Worm (Caenorhabditis elegans) whole organism, L4 larva: ENCODE measurements around the gene R09E10.2.

Experiments
- F10B5.3 ChIP-seq: sonication (generic microtip); optimal IDR thresholded peaks from 2 replicates; lab custom pipeline; 2016; ENCODE audit warnings: mild to moderate bottlenecking, missing genetic modification characterization, missing compliant biosample characterization
- F26F4.8 ChIP-seq: fragments of 200-800 bp; sonication (Bioruptor generic); conservative IDR thresholded peaks from 2 replicates; pipeline ENCODE4 v1.3.6; 2022; ENCODE audit warnings: missing genetic modification characterization, missing compliant biosample characterization
- F44E2.7 ChIP-seq: fragments of 200-800 bp; sonication (Bioruptor generic); IDR thresholded peaks from 2 replicates; pipeline ENCODE4 v2.1.2; 2022; ENCODE audit warnings: missing genetic modification characterization, missing compliant biosample characterization
- T20F7.1 ChIP-seq: fragments of 200-800 bp; sonication (Bioruptor generic); optimal IDR thresholded peaks from 2 replicates; lab custom pipeline; 2018; ENCODE audit warnings: mild to moderate bottlenecking, missing genetic modification characterization, missing compliant biosample characterization
- Y75B8A.6 ChIP-seq: fragments of 200-800 bp; sonication (Bioruptor generic); IDR thresholded peaks from 2 replicates; pipeline ENCODE4 v1.3.6; 2022; ENCODE audit warnings: missing genetic modification reagents, missing genetic modification characterization, missing compliant biosample characterization
- ZK546.5 ChIP-seq, 2 experiments: sonication (generic microtip); optimal IDR thresholded peaks; 2 replicates each; lab custom pipeline; 2017; ENCODE audit warnings: missing biosample characterization in 2 of 2, missing genetic modification characterization in 2 of 2
- aha-1 ChIP-seq: fragments of 150-350 bp; peaks from one replicate; lab custom pipeline; 2014; ENCODE audit warnings: missing biosample characterization, missing genetic modification characterization
- attf-4 ChIP-seq: sonication (generic microtip); optimal IDR thresholded peaks from 3 replicates; lab custom pipeline; 2017; ENCODE audit warnings: missing biosample characterization, missing genetic modification characterization
- ceh-20 ChIP-seq: fragments of 200-800 bp; sonication (Bioruptor generic); IDR thresholded peaks from 2 replicates; pipeline ENCODE4 v1.3.6; 2022; ENCODE audit warnings: missing genetic modification reagents, missing genetic modification characterization, missing compliant biosample characterization
- ceh-28 ChIP-seq: fragments of 150-350 bp; optimal IDR thresholded peaks from 2 replicates; lab custom pipeline; 2014; ENCODE audit warnings: missing biosample characterization, missing genetic modification reagents, missing genetic modification characterization
- ceh-82 ChIP-seq: sonication (generic microtip); optimal IDR thresholded peaks from 2 replicates; lab custom pipeline; 2017; ENCODE audit warnings: missing biosample characterization, missing genetic modification characterization
- cey-2 ChIP-seq: sonication (generic microtip); optimal IDR thresholded peaks from 3 replicates; lab custom pipeline; 2017; ENCODE audit warnings: missing genetic modification characterization, mild to moderate bottlenecking, missing compliant biosample characterization, antibody characterized with exemption, borderline replicate concordance; ENCODE audit not compliant: insufficient read depth
- ctbp-1 ChIP-seq: fragments of 200-800 bp; sonication (Bioruptor generic); IDR thresholded peaks from 2 replicates; pipeline ENCODE4 v1.3.6; 2022; ENCODE audit warnings: missing genetic modification reagents, missing genetic modification characterization, missing compliant biosample characterization
- daf-16 ChIP-seq, 3 experiments: sonication (generic microtip); optimal IDR thresholded peaks; 2 replicates each; lab custom pipeline; 2016 to 2017; ENCODE audit warnings: missing genetic modification characterization in 3 of 3, missing genetic modification reagents in 3 of 3, mild to moderate bottlenecking in 2 of 3, missing compliant biosample characterization in 2 of 3, missing biosample characterization in 1 of 3, moderate library complexity in 1 of 3
- dmd-6 ChIP-seq: fragments of 200-800 bp; sonication (Bioruptor generic); IDR thresholded peaks from 2 replicates; pipeline ENCODE4 v1.3.6; 2022; ENCODE audit warnings: missing genetic modification reagents, missing genetic modification characterization, missing compliant biosample characterization
- dve-1 ChIP-seq: sonication (generic microtip); optimal IDR thresholded peaks from 2 replicates; lab custom pipeline; 2017; ENCODE audit warnings: antibody characterized with exemption, mild to moderate bottlenecking, missing genetic modification characterization, missing compliant biosample characterization; ENCODE audit not compliant: insufficient read depth
- egl-43 ChIP-seq: fragments of 200-800 bp; sonication (Bioruptor generic); IDR thresholded peaks from 2 replicates; pipeline ENCODE4 v1.3.6; 2022; ENCODE audit warnings: missing genetic modification reagents, missing genetic modification characterization, missing compliant biosample characterization
- fkh-10 ChIP-seq: fragments of 150-350 bp; optimal IDR thresholded peaks from 2 replicates; lab custom pipeline; 2014; ENCODE audit warnings: missing biosample characterization, missing genetic modification reagents, missing genetic modification characterization
- fos-1 ChIP-seq: fragments of 150-350 bp; optimal IDR thresholded peaks from 2 replicates; lab custom pipeline; 2014; ENCODE audit warnings: missing biosample characterization, missing genetic modification characterization
- hif-1 ChIP-seq, 2 experiments: sonication (generic microtip); optimal IDR thresholded peaks; 2 replicates each; lab custom pipeline; 2016 to 2017; ENCODE audit warnings: missing compliant biosample characterization in 2 of 2, missing genetic modification characterization in 2 of 2, missing genetic modification reagents in 2 of 2, missing genotype in 2 of 2, mild to moderate bottlenecking in 1 of 2
- hlh-11 ChIP-seq: fragments of 200-800 bp; sonication (Bioruptor generic); optimal IDR thresholded peaks from 2 replicates; lab custom pipeline; 2018; ENCODE audit warnings: mild to moderate bottlenecking, missing genetic modification characterization, missing compliant biosample characterization
- hmg-1.1 ChIP-seq: fragments of 200-800 bp; sonication (Bioruptor generic); IDR thresholded peaks from 2 replicates; pipeline ENCODE4 v1.3.6; 2022; ENCODE audit warnings: missing genetic modification reagents, missing genetic modification characterization, missing compliant biosample characterization
- lin-13 ChIP-seq: fragments of 150-350 bp; optimal IDR thresholded peaks from 2 replicates; lab custom pipeline; 2014; ENCODE audit warnings: missing biosample characterization, missing genetic modification reagents, missing genetic modification characterization
- lin-29 ChIP-seq: fragments of 200-800 bp; sonication (Bioruptor generic); IDR thresholded peaks from 2 replicates; pipeline ENCODE4 v1.3.6; 2022; ENCODE audit warnings: missing genetic modification reagents, missing genetic modification characterization, missing compliant biosample characterization
- lsy-2 ChIP-seq, 2 experiments: fragments of 150-350 bp in 1 of 2; sonication (generic microtip) in 1 of 2; optimal IDR thresholded peaks; 2 replicates each; lab custom pipeline; 2014 to 2017; ENCODE audit warnings: missing biosample characterization in 2 of 2, missing genetic modification characterization in 2 of 2
- mdl-1 ChIP-seq, 2 experiments: fragments of 150-350 bp in 1 of 2; sonication (generic microtip) in 1 of 2; optimal IDR thresholded peaks; 2 replicates each; lab custom pipeline; 2014 to 2017; ENCODE audit warnings: missing biosample characterization in 2 of 2, missing genetic modification characterization in 2 of 2
- mep-1 ChIP-seq: fragments of 150-350 bp; sonication (generic microtip); optimal IDR thresholded peaks from 3 replicates; lab custom pipeline; 2014; ENCODE audit warnings: missing biosample characterization, missing genetic modification characterization
- mes-2 ChIP-seq: sonication (generic microtip); optimal IDR thresholded peaks from 2 replicates; lab custom pipeline; 2016; ENCODE audit warnings: missing genotype, mild to moderate bottlenecking, missing genetic modification characterization, missing compliant biosample characterization; ENCODE audit not compliant: poor library complexity, severe bottlenecking
- nhr-10 ChIP-seq: fragments of 150-350 bp; optimal IDR thresholded peaks from 2 replicates; lab custom pipeline; 2014; ENCODE audit warnings: missing biosample characterization, missing genetic modification characterization
- nhr-11 ChIP-seq: fragments of 150-350 bp; optimal IDR thresholded peaks from 2 replicates; lab custom pipeline; 2014; ENCODE audit warnings: missing biosample characterization, missing genetic modification characterization
- nhr-111 ChIP-seq: fragments of 200-800 bp; sonication (Bioruptor generic); optimal IDR thresholded peaks from 2 replicates; lab custom pipeline; 2018; ENCODE audit warnings: mild to moderate bottlenecking, missing genetic modification characterization, missing compliant biosample characterization
- nhr-25 ChIP-seq: sonication (generic microtip); optimal IDR thresholded peaks from 2 replicates; lab custom pipeline; 2017; ENCODE audit warnings: missing genetic modification characterization, mild to moderate bottlenecking, missing compliant biosample characterization, antibody characterized with exemption, moderate library complexity, borderline replicate concordance; ENCODE audit not compliant: insufficient read depth
- nhr-28 ChIP-seq: fragments of 150-350 bp; optimal IDR thresholded peaks from 2 replicates; lab custom pipeline; 2014; ENCODE audit warnings: missing biosample characterization, missing genetic modification characterization
- nhr-48 ChIP-seq: sonication (generic microtip); optimal IDR thresholded peaks from 2 replicates; lab custom pipeline; 2016; ENCODE audit warnings: mild to moderate bottlenecking, missing genetic modification characterization, missing compliant biosample characterization
- nhr-77 ChIP-seq: fragments of 150-350 bp; optimal IDR thresholded peaks from 2 replicates; lab custom pipeline; 2014; ENCODE audit warnings: missing biosample characterization, missing genetic modification characterization
- pha-4 ChIP-seq, 2 experiments: fragments of 150-350 bp in 1 of 2; fragments of 200-800 bp in 1 of 2; sonication (Bioruptor generic) in 1 of 2; IDR thresholded peaks in 1 of 2; optimal IDR thresholded peaks in 1 of 2; 2 replicates each; pipeline versions ENCODE4 v1.3.6 to Lab custom; 2014 to 2022; ENCODE audit warnings: missing genetic modification characterization in 2 of 2, missing genetic modification reagents in 2 of 2, missing biosample characterization in 1 of 2, missing compliant biosample characterization in 1 of 2
- php-3 ChIP-seq: fragments of 200-800 bp; sonication (Bioruptor generic); IDR thresholded peaks from 2 replicates; pipeline ENCODE4 v1.3.6; 2022; ENCODE audit warnings: missing genetic modification reagents, missing genetic modification characterization, missing compliant biosample characterization
- rbr-2 ChIP-seq: sonication (generic microtip); optimal IDR thresholded peaks from 2 replicates; lab custom pipeline; 2016; ENCODE audit warnings: missing genotype, missing genetic modification characterization, missing compliant biosample characterization
- set-16 ChIP-seq: fragments of 200-800 bp; sonication (Bioruptor generic); IDR thresholded peaks from 2 replicates; pipeline ENCODE4 v1.3.6; 2022; ENCODE audit warnings: missing genetic modification reagents, missing genetic modification characterization, missing compliant biosample characterization
- spr-1 ChIP-seq: sonication (generic microtip); optimal IDR thresholded peaks from 2 replicates; lab custom pipeline; 2016; ENCODE audit warnings: mild to moderate bottlenecking, missing genetic modification characterization, missing compliant biosample characterization
- tra-1 ChIP-seq: fragments of 200-800 bp; sonication (Bioruptor generic); IDR thresholded peaks from 2 replicates; pipeline ENCODE4 v1.3.6; 2022; ENCODE audit warnings: missing genetic modification reagents, missing genetic modification characterization, missing compliant biosample characterization
- zfp-3 ChIP-seq: fragments of 200-800 bp; sonication (Bioruptor generic); conservative IDR thresholded peaks from 2 replicates; pipeline ENCODE4 v1.3.6; 2022; ENCODE audit warnings: missing genetic modification reagents, missing genetic modification characterization, missing compliant biosample characterization

R09E10.2 gene

DNA sequence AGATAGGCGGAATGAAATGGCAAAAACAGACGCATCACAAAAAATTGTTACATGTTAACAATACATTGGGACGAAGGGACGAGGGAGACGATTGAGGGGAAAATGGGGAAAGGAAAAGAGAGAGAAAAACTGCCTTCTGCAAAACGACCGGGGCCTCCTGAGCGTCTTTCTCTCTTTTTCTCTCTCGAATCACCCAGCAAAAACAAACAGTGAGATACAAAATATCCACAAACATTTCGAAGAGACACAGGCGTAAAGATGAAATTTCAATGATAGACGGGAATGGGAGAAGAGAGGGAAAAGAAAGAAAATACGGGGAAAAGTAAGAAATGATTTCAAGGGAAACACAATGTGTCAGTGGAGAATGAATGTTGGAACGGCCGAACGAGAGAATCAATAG, 27.9 kb upstream of the R09E10.2 start (continued):
- TF ChIP-seq mep-1, result peak; percentile 54
- no peak for TF ChIP-seq attf-4 (tag; lab: Kevin White, UChicago)
- no peak for TF ChIP-seq zfp-3
- peak in 1 of 2 experiments; percentile 26 for TF ChIP-seq daf-16 (GFP tag; optimal IDR thresholded peaks at IDR 0.05; lab: Kevin White, UChicago)
- peak; percentile 11 for TF ChIP-seq daf-16 (tag; optimal IDR thresholded peaks at IDR 0.05; lab: Kevin White, UChicago)
- TF ChIP-seq lsy-2 (tag; optimal IDR thresholded peaks at IDR 0.05; lab: Kevin White, UChicago), result peak in 1 of 2 experiments; percentile 57
- no peak for TF ChIP-seq ceh-20
- no peak for TF ChIP-seq spr-1 (tag; lab: Kevin White, UChicago)

DNA sequence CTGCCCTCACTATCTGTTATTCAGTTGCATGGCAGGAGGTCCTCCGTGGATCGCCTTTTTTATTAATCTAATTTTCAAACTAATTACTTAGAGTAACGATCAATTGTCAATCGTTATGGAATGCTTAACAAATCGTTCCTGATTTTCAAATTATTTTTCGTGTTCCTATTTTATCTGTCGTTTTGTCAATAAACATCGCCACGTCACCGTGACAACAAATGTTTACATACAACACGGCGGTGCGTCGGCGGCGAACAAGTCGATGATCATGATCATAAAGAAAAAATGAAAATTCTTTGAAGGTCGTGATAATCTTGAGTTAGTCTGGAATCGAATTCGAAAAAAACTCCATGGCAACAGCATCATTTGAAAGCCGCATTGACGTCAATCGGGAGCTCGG, 27.4 kb upstream of the R09E10.2 start:
- TF ChIP-seq F26F4.8 (GFP tag; lab: Robert Waterston, UW) (no peak), lin-13 (GFP tag; lab: Kevin White, UChicago) (no peak), daf-16 (GFP tag; optimal IDR thresholded peaks at IDR 0.05; lab: Kevin White, UChicago) (no peak), daf-16 (tag; optimal IDR thresholded peaks at IDR 0.05; lab: Kevin White, UChicago) (no peak), aha-1 (tag; lab: Kevin White, UChicago) (peak; percentile 25), ZK546.5 (tag; optimal IDR thresholded peaks at IDR 0.05; lab: Kevin White, UChicago) (no peak), ceh-82 (no peak), pha-4 (GFP tag; IDR thresholded peaks at IDR 0.05; lab: Robert Waterston, UW) (no peak), pha-4 (tag; optimal IDR thresholded peaks at IDR 0.05; lab: Kevin White, UChicago) (peak; percentile 56)
- TF ChIP-seq, all 104 proteins: peak for 2

DNA sequence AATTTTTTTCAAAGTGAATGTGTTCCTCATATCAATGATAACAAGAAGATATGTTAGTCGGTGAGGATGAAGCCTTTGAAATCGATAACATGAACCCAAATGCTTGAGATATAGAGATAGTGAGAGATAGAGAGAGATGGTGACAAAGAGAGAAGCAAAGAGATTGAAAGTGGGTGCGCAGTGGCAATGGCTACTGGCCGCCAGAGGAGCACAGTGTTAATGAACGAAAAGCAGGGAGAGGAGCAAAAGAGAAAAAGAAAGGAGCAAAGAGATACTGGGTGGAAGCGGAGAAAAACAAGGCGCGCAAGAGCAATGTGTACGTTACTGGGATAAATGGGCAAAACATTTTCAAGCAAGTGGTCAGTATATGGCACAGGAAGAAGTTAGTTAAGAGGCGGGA, 26.5 kb upstream of the R09E10.2 start:
- TF ChIP-seq lsy-2 (tag; optimal IDR thresholded peaks at IDR 0.05; lab: Kevin White, UChicago) (peak in 1 of 2 experiments; percentile 24), daf-16 (GFP tag; optimal IDR thresholded peaks at IDR 0.05; lab: Kevin White, UChicago) (peak in 1 of 2 experiments; percentile 24), daf-16 (tag; optimal IDR thresholded peaks at IDR 0.05; lab: Kevin White, UChicago) (no peak), nhr-10 (tag; lab: Kevin White, UChicago) (no peak), nhr-25 (tag; lab: Kevin White, UChicago) (no peak), ceh-28 (tag; lab: Kevin White, UChicago) (peak; percentile 15), hmg-1.1 (GFP tag; lab: Robert Waterston, UW) (peak; percentile 55), ctbp-1 (GFP tag; lab: Robert Waterston, UW) (0 out of 2 replicates have a peak, but pooled peaks have one; percentile 61), hlh-11 (peak; percentile 15), aha-1 (tag; lab: Kevin White, UChicago) (peak; percentile 29), fkh-10 (peak; percentile 39), set-16 (GFP tag; lab: Robert Waterston, UW) (peak; percentile 13; the same call in 1 of the 2 replicates), F10B5.3 (no peak), rbr-2 (tag; lab: Kevin White, UChicago) (peak; percentile 55), mep-1 (peak; percentile 47), Y75B8A.6 (GFP tag; lab: Robert Waterston, UW) (no peak)

DNA sequence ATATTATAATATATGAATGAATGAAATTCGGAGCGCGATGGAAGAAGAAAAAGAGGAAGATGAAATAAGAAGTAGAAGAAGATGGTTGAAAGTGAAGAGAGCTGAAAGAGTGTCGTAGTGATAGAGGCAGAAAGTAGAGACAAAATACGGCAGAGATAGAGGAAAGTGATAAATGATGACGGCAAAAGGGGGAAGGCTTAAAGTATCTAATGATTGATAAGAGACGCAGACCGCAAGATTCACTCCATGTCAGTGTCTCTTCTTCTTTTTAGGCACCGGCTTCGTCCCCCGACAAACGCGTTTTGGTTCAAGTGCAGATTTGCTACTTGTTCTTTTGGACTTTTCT, 24.2 kb upstream of the R09E10.2 start:
- TF ChIP-seq F44E2.7, result no peak
- TF ChIP-seq daf-16 (GFP tag; optimal IDR thresholded peaks at IDR 0.05; lab: Kevin White, UChicago), result no peak
- TF ChIP-seq daf-16 (tag; optimal IDR thresholded peaks at IDR 0.05; lab: Kevin White, UChicago), result peak; percentile 52
- TF ChIP-seq T20F7.1 (GFP tag; lab: Kevin White, UChicago), result peak; percentile 51
- peak; percentile 79 for TF ChIP-seq dmd-6
- TF ChIP-seq php-3, result peak; percentile 66; the same call in 1 of the 2 replicates
- TF ChIP-seq ceh-28 (tag; lab: Kevin White, UChicago), result no peak
- TF ChIP-seq lin-29 (GFP tag; lab: Robert Waterston, UW), result no peak
- peak in 1 of 2 experiments; percentile 33 for TF ChIP-seq mdl-1 (tag; optimal IDR thresholded peaks at IDR 0.05; lab: Kevin White, UChicago)
- TF ChIP-seq nhr-28, result peak; percentile 96
- peak; percentile 94 for TF ChIP-seq nhr-11 (tag; lab: Kevin White, UChicago)
- TF ChIP-seq fos-1 (tag; lab: Kevin White, UChicago), result no peak
- peak; percentile 17 for TF ChIP-seq cey-2 (tag; lab: Kevin White, UChicago)
- TF ChIP-seq nhr-111, result no peak
- TF ChIP-seq spr-1 (tag; lab: Kevin White, UChicago), result no peak
- peak; percentile 88 for TF ChIP-seq dve-1 (tag; lab: Kevin White, UChicago)
- peak; percentile 93 for TF ChIP-seq nhr-25 (tag; lab: Kevin White, UChicago)
- TF ChIP-seq nhr-48 (tag; lab: Kevin White, UChicago), result peak; percentile 47
- TF ChIP-seq tra-1 (GFP tag; lab: Robert Waterston, UW), result peak; percentile 47; the same call in 1 of the 2 replicates
- TF ChIP-seq mes-2, result peak; percentile 32
- 0 out of 2 replicates have a peak, but pooled peaks have one; percentile 2 for TF ChIP-seq egl-43 (GFP tag; lab: Robert Waterston, UW)
- peak; percentile 82 for TF ChIP-seq nhr-77 (tag; lab: Kevin White, UChicago)
- TF ChIP-seq hif-1 (tag; optimal IDR thresholded peaks at IDR 0.05; lab: Kevin White, UChicago), result peak in 1 of 2 experiments; percentile 28
- TF ChIP-seq nhr-10 (tag; lab: Kevin White, UChicago), result peak; percentile 67
